Fruit fly (Drosophila melanogaster): Measurements from ENCODE around the gene Myt1.

Gene Myt1

dm6 chr3L:5768532-5769497, 10.6 kb downstream of the Myt1 start, which contains the start of the genes Ppat-Dpck and scny (continued):
- peak; percentile 58 for TF ChIP-seq stwl (tag; optimal IDR thresholded peaks at IDR 0.05)
- TF ChIP-seq Bgb (GFP tag; IDR thresholded peaks at IDR 0.05; ENCODE audit: partially characterized antibody) = peak; percentile 89
- TF ChIP-seq knrl (GFP tag; IDR thresholded peaks at IDR 0.05; ENCODE audit: partially characterized antibody) = peak; percentile 95
- TF ChIP-seq CG10543 (GFP tag; optimal IDR thresholded peaks at IDR 0.05) = peak; percentile 65
- peak; percentile 61 for TF ChIP-seq CG17186 (GFP tag; optimal IDR thresholded peaks at IDR 0.05)
- no peak for TF ChIP-seq Kr (GFP tag; optimal IDR thresholded peaks at IDR 0.05)
- peak; percentile 86 for TF ChIP-seq bbx (GFP tag; IDR thresholded peaks at IDR 0.05; ENCODE audit: partially characterized antibody)
- peak; percentile 88 for TF ChIP-seq Ets97D (GFP tag; optimal IDR thresholded peaks at IDR 0.05)
- peak; percentile 26 for TF ChIP-seq nerfin-1 (tag; optimal IDR thresholded peaks at IDR 0.05)
- TF ChIP-seq phol (tag; optimal IDR thresholded peaks at IDR 0.05) = peak; percentile 67
- peak; percentile 40 for TF ChIP-seq Lhr (GFP tag; optimal IDR thresholded peaks at IDR 0.05)
- TF ChIP-seq CG6791 (GFP tag; IDR thresholded peaks at IDR 0.05; ENCODE audit: partially characterized antibody) = peak; percentile 88
- TF ChIP-seq Med (GFP tag) = peak; percentile 72
- TF ChIP-seq nerfin-2 (GFP tag; IDR thresholded peaks at IDR 0.05; ENCODE audit: partially characterized antibody) = peak; percentile 59; the same call in 1 of the 2 replicates
- TF ChIP-seq grau (tag; optimal IDR thresholded peaks at IDR 0.05) = peak; percentile 48
- TF ChIP-seq Myb (GFP tag; optimal IDR thresholded peaks at IDR 0.05) = peak; percentile 71
- no peak for TF ChIP-seq D19B (GFP tag; optimal IDR thresholded peaks at IDR 0.05)

dm6 chr3L:5765844-5766200, 13.6 kb downstream of the Myt1 start, which contains the start of gene Txl:
TSS of gene Txl (plus strand) at chr3L:5765846.
- 0 out of 2 replicates have a peak, but pooled peaks have one; percentile 3 for TF ChIP-seq MBD-R2 (GFP tag; IDR thresholded peaks at IDR 0.05)
- TF ChIP-seq hbn (GFP tag; IDR thresholded peaks at IDR 0.05; ENCODE audit: partially characterized antibody) = 0 out of 2 replicates have a peak, but pooled peaks have one; percentile 9
- no peak for TF ChIP-seq bab2 (GFP tag; optimal IDR thresholded peaks at IDR 0.05)
- peak; percentile 21 for TF ChIP-seq CG12659 (GFP tag; optimal IDR thresholded peaks at IDR 0.05)
- TF ChIP-seq CG6765 (GFP tag; optimal IDR thresholded peaks at IDR 0.05) = no peak
- no peak for TF ChIP-seq Atf-2 (GFP tag; optimal IDR thresholded peaks at IDR 0.05)
- TF ChIP-seq CG4617 (GFP tag; optimal IDR thresholded peaks at IDR 0.05; ENCODE audit: borderline replicate concordance) = peak; percentile 15
- TF ChIP-seq CG10431 (GFP tag; optimal IDR thresholded peaks at IDR 0.05) = no peak
- TF ChIP-seq Dek (tag; optimal IDR thresholded peaks at IDR 0.05) = no peak
- no peak for TF ChIP-seq CG3995 (GFP tag; optimal IDR thresholded peaks at IDR 0.05)
- TF ChIP-seq CG14014 (GFP tag; IDR thresholded peaks at IDR 0.05) = no peak
- TF ChIP-seq lola (GFP tag; optimal IDR thresholded peaks at IDR 0.05) = no peak
- TF ChIP-seq CG6254 (GFP tag; optimal IDR thresholded peaks at IDR 0.05) = no peak
- TF ChIP-seq CG2120 (GFP tag; optimal IDR thresholded peaks at IDR 0.05) = no peak
- no peak for TF ChIP-seq nom (GFP tag; optimal IDR thresholded peaks at IDR 0.05)
- TF ChIP-seq CG15601 (tag; optimal IDR thresholded peaks at IDR 0.05) = no peak
- TF ChIP-seq Bgb (GFP tag; IDR thresholded peaks at IDR 0.05; ENCODE audit: partially characterized antibody) = no peak
- TF ChIP-seq CG4328 (GFP tag; optimal IDR thresholded peaks at IDR 0.05) = no peak
- no peak for TF ChIP-seq CG7987 (GFP tag; optimal IDR thresholded peaks at IDR 0.05)
- TF ChIP-seq sna (GFP tag; IDR thresholded peaks at IDR 0.05; ENCODE audit: partially characterized antibody) = no peak
- no peak for TF ChIP-seq Doc3 (GFP tag; IDR thresholded peaks at IDR 0.05; ENCODE audit: partially characterized antibody)
- TF ChIP-seq cwo (GFP tag; optimal IDR thresholded peaks at IDR 0.05) = no peak
- no peak for TF ChIP-seq maf-S (GFP tag; optimal IDR thresholded peaks at IDR 0.05)
- TF ChIP-seq mld (GFP tag; IDR thresholded peaks at IDR 0.05; ENCODE audit: partially characterized antibody) = 0 out of 3 replicates have a peak, but pooled peaks have one; percentile 42
- no peak for TF ChIP-seq H15 (GFP tag; IDR thresholded peaks at IDR 0.05)
- no peak for TF ChIP-seq CG9797 (GFP tag; optimal IDR thresholded peaks at IDR 0.05)
- no peak for TF ChIP-seq nerfin-1 (tag; optimal IDR thresholded peaks at IDR 0.05)
- no peak for TF ChIP-seq Asciz (GFP tag; optimal IDR thresholded peaks at IDR 0.05)
- TF ChIP-seq ind (GFP tag; optimal IDR thresholded peaks at IDR 0.05) = no peak
- no peak for TF ChIP-seq Drgx (GFP tag; IDR thresholded peaks at IDR 0.05)

Data from whole organism, embryonic.